Worm (Caenorhabditis elegans) whole organism, late embryonic: ENCODE results near the gene T19E7.6.

ENCODE experiments used
- F13H6.1 ChIP-seq: sonication (generic microtip); optimal IDR thresholded peaks from 2 replicates; lab custom pipeline; 2016; ENCODE audit warnings: missing genetic modification characterization, missing compliant biosample characterization
- Y22D7AL.16 ChIP-seq: sonication (generic microtip); optimal IDR thresholded peaks from 2 replicates; lab custom pipeline; 2016; ENCODE audit warnings: missing genetic modification characterization, missing compliant biosample characterization
- ama-1 ChIP-seq: fragments of 150-350 bp; optimal IDR thresholded peaks from 2 replicates; lab custom pipeline; 2014
- che-1 ChIP-seq: sonication (generic microtip); optimal IDR thresholded peaks from 2 replicates; lab custom pipeline; 2016; ENCODE audit warnings: mild to moderate bottlenecking, missing genetic modification characterization, missing compliant biosample characterization
- elt-2 ChIP-seq: sonication (generic microtip); optimal IDR thresholded peaks from 2 replicates; lab custom pipeline; 2016; ENCODE audit warnings: missing genetic modification reagents, missing genetic modification characterization, missing compliant biosample characterization
- hlh-6 ChIP-seq: sonication (generic microtip); optimal IDR thresholded peaks from 2 replicates; lab custom pipeline; 2016; ENCODE audit warnings: missing genotype, missing genetic modification characterization, missing compliant biosample characterization
- hlh-8 ChIP-seq: sonication (generic microtip); optimal IDR thresholded peaks from 2 replicates; lab custom pipeline; 2016; ENCODE audit warnings: missing genotype, missing genetic modification characterization, missing compliant biosample characterization
- lin-11 ChIP-seq: fragments of 200-800 bp; sonication (Bioruptor generic); optimal IDR thresholded peaks from 2 replicates; lab custom pipeline; 2018; ENCODE audit warnings: mild to moderate bottlenecking, missing genetic modification characterization, missing compliant biosample characterization
- nfya-1 ChIP-seq: sonication (generic microtip); optimal IDR thresholded peaks from 2 replicates; lab custom pipeline; 2017; ENCODE audit warnings: missing genetic modification characterization, mild to moderate bottlenecking, missing compliant biosample characterization, antibody characterized with exemption, moderate library complexity
- unc-86 ChIP-seq: sonication (generic microtip); optimal IDR thresholded peaks from 2 replicates; lab custom pipeline; 2016; ENCODE audit warnings: missing genetic modification characterization, missing compliant biosample characterization

ce11 chrIV:5655966-5656389, 13.3 kb downstream of the T19E7.6 start:
- no peak for TF ChIP-seq hlh-8 (tag; lab: Kevin White, UChicago)
- TF ChIP-seq Y22D7AL.16, result no peak
- TF ChIP-seq lin-11 (tag; lab: Kevin White, UChicago), result no peak
- no peak for TF ChIP-seq unc-86
- TF ChIP-seq nfya-1 (tag; lab: Kevin White, UChicago), result peak; percentile 22
- no peak for TF ChIP-seq che-1
- TF ChIP-seq hlh-6 (tag; lab: Kevin White, UChicago), result no peak
- no peak for TF ChIP-seq ama-1
- no peak for TF ChIP-seq F13H6.1 (tag; lab: Kevin White, UChicago)
- no peak for TF ChIP-seq elt-2
